Fruit fly (Drosophila melanogaster) whole organism, embryonic: ENCODE data around the gene UQCR-14.

Experiments
- ATbp ChIP-seq: fragments of 200-800 bp; sonication (Bioruptor generic); optimal IDR thresholded peaks from 2 replicates; lab custom pipeline; 2017; ENCODE audit warnings: missing biosample characterization, mild to moderate bottlenecking, missing genetic modification characterization, missing genetic modification reagents
- Asciz ChIP-seq: fragments of 200-800 bp; sonication (Bioruptor generic); optimal IDR thresholded peaks from 2 replicates; lab custom pipeline; 2017; ENCODE audit warnings: missing biosample characterization, mild to moderate bottlenecking, missing genetic modification characterization, missing genetic modification reagents
- Atf6 ChIP-seq: fragments of 200-800 bp; sonication (Bioruptor generic); IDR thresholded peaks from 2 replicates; pipeline ENCODE4 v1.3.6; 2022; ENCODE audit warnings: missing biosample characterization, missing genetic modification characterization
- CG11456 ChIP-seq: fragments of 200-800 bp; sonication (Bioruptor generic); IDR thresholded peaks from 3 replicates; pipeline ENCODE4 v1.3.6; 2022; ENCODE audit warnings: missing biosample characterization, missing genetic modification characterization
- CG12744 ChIP-seq: fragments of 200-800 bp; sonication (Bioruptor generic); optimal IDR thresholded peaks from 2 replicates; lab custom pipeline; 2016; ENCODE audit warnings: missing biosample characterization, missing genetic modification characterization
- CG13296 ChIP-seq: fragments of 200-800 bp; sonication (Bioruptor generic); optimal IDR thresholded peaks from 3 replicates; lab custom pipeline; 2018; ENCODE audit warnings: missing biosample characterization, mild to moderate bottlenecking, missing genetic modification characterization
- CG14014 ChIP-seq: fragments of 200-800 bp; sonication (Bioruptor generic); IDR thresholded peaks from 2 replicates; pipeline ENCODE4 v1.3.6; 2022; ENCODE audit warnings: missing biosample characterization, missing genetic modification characterization
- CG14667 ChIP-seq: fragments of 200-800 bp; sonication (Bioruptor generic); IDR thresholded peaks from 2 replicates; pipeline ENCODE4 v1.3.6; 2022; ENCODE audit warnings: missing biosample characterization, missing genetic modification characterization
- CG14860 ChIP-seq: fragments of 200-800 bp; sonication (Bioruptor generic); IDR thresholded peaks from 3 replicates; pipeline ENCODE4 v1.3.6; 2022; ENCODE audit warnings: missing biosample characterization, missing genetic modification characterization; ENCODE audit not compliant: partially characterized antibody
- CG14965 ChIP-seq: fragments of 200-800 bp; sonication (Bioruptor generic); optimal IDR thresholded peaks from 2 replicates; lab custom pipeline; 2016; ENCODE audit warnings: missing biosample characterization, missing genetic modification characterization, borderline replicate concordance
- CG1529 ChIP-seq: fragments of 200-800 bp; sonication (Bioruptor generic); optimal IDR thresholded peaks from 3 replicates; lab custom pipeline; 2018; ENCODE audit warnings: missing biosample characterization, missing genetic modification characterization
- CG15696 ChIP-seq: fragments of 200-800 bp; sonication (Bioruptor generic); optimal IDR thresholded peaks from 2 replicates; lab custom pipeline; 2019; ENCODE audit warnings: missing biosample characterization, mild to moderate bottlenecking, missing genetic modification characterization, moderate library complexity
- CG16813 ChIP-seq: fragments of 200-800 bp; sonication (Bioruptor generic); IDR thresholded peaks from 3 replicates; pipeline ENCODE4 v1.3.6; 2022; ENCODE audit warnings: missing biosample characterization, missing genetic modification characterization; ENCODE audit not compliant: partially characterized antibody
- CG1832 ChIP-seq: fragments of 200-800 bp; sonication (Bioruptor generic); optimal IDR thresholded peaks from 2 replicates; lab custom pipeline; 2017; ENCODE audit warnings: missing biosample characterization, mild to moderate bottlenecking, missing genetic modification characterization, inconsistent platforms
- CG4854 ChIP-seq: fragments of 200-800 bp; sonication (Bioruptor generic); optimal IDR thresholded peaks from 2 replicates; lab custom pipeline; 2016; ENCODE audit warnings: missing biosample characterization, missing genetic modification characterization, inconsistent platforms
- CG6791 ChIP-seq: fragments of 200-800 bp; sonication (Bioruptor generic); IDR thresholded peaks from 3 replicates; pipeline ENCODE4 v1.3.6; 2022; ENCODE audit warnings: missing biosample characterization, missing genetic modification characterization; ENCODE audit not compliant: partially characterized antibody
- Chrac-16 ChIP-seq: fragments of 200-800 bp; sonication (Bioruptor generic); optimal IDR thresholded peaks from 3 replicates; lab custom pipeline; 2016; ENCODE audit warnings: missing biosample characterization, missing genetic modification characterization
- D ChIP-seq, 2 experiments: fragments of 200-800 bp in 1 of 2; fragments of >200 bp in 1 of 2; sonication (Bioruptor generic) in 1 of 2; optimal IDR thresholded peaks; 2 replicates in 1 of 2; 3 replicates in 1 of 2; lab custom pipeline; 2017; ENCODE audit warnings: mild to moderate bottlenecking in 1 of 2, missing biosample characterization in 1 of 2, missing genetic modification characterization in 1 of 2, missing genetic modification reagents in 1 of 2
- ERR ChIP-seq: fragments of 200-800 bp; sonication (Bioruptor generic); optimal IDR thresholded peaks from 2 replicates; lab custom pipeline; 2016; ENCODE audit warnings: missing biosample characterization, missing genetic modification characterization
- Ets65A ChIP-seq: fragments of 200-800 bp; sonication (Bioruptor generic); peaks from one replicate; lab custom pipeline; 2016; ENCODE audit warnings: missing biosample characterization, missing genetic modification characterization
- Hmr ChIP-seq: fragments of 200-800 bp; sonication (Bioruptor generic); optimal IDR thresholded peaks from 3 replicates; lab custom pipeline; 2017; ENCODE audit warnings: mild to moderate bottlenecking, missing biosample characterization, missing genetic modification reagents, missing genetic modification characterization
- MBD-R2 ChIP-seq: fragments of 200-800 bp; sonication (Bioruptor generic); IDR thresholded peaks from 2 replicates; pipeline ENCODE4 v1.3.6; 2022; ENCODE audit warnings: missing biosample characterization, missing genetic modification characterization
- MTF-1 ChIP-seq: fragments of 200-800 bp; sonication (Bioruptor generic); optimal IDR thresholded peaks from 2 replicates; lab custom pipeline; 2018; ENCODE audit warnings: missing biosample characterization, mild to moderate bottlenecking, missing genetic modification characterization, borderline replicate concordance
- NC2α ChIP-seq: fragments of 200-800 bp; sonication (Bioruptor generic); optimal IDR thresholded peaks from 2 replicates; lab custom pipeline; 2016; ENCODE audit warnings: missing biosample characterization, missing genetic modification characterization
- Trl ChIP-seq, 3 experiments: fragments of >200 bp in 2 of 3; fragments of 200-800 bp in 1 of 3; sonication (Bioruptor generic) in 1 of 3; optimal IDR thresholded peaks; 2 replicates in 1 of 3; 3 replicates in 2 of 3; lab custom pipeline; 2016 to 2017; ENCODE audit warnings: missing biosample characterization in 1 of 3, missing genetic modification characterization in 1 of 3
- Xbp1 ChIP-seq: fragments of 200-800 bp; sonication (Bioruptor generic); optimal IDR thresholded peaks from 3 replicates; lab custom pipeline; 2016; ENCODE audit warnings: missing biosample characterization, mild to moderate bottlenecking, missing genetic modification characterization
- ac ChIP-seq: fragments of 200-800 bp; sonication (Bioruptor generic); optimal IDR thresholded peaks from 3 replicates; lab custom pipeline; 2017; ENCODE audit warnings: missing biosample characterization, mild to moderate bottlenecking, missing genetic modification characterization
- bigmax ChIP-seq: fragments of 200-800 bp; sonication (Bioruptor generic); optimal IDR thresholded peaks from 2 replicates; lab custom pipeline; 2018; ENCODE audit warnings: missing biosample characterization, mild to moderate bottlenecking, missing genetic modification characterization
- bsh ChIP-seq, 2 experiments: fragments of 200-800 bp; sonication (Bioruptor generic); optimal IDR thresholded peaks; 2 replicates each; lab custom pipeline; 2017 to 2018; ENCODE audit warnings: mild to moderate bottlenecking in 2 of 2, missing biosample characterization in 2 of 2, missing genetic modification characterization in 2 of 2, moderate library complexity in 1 of 2
- btn ChIP-seq: fragments of 200-800 bp; sonication (Bioruptor generic); optimal IDR thresholded peaks from 2 replicates; lab custom pipeline; 2016; ENCODE audit warnings: missing biosample characterization, missing genetic modification characterization
- chinmo ChIP-seq: fragments of 200-800 bp; sonication (Bioruptor generic); IDR thresholded peaks from 4 replicates; pipeline ENCODE4 v1.3.6; 2022; ENCODE audit warnings: missing biosample characterization, missing genetic modification characterization; ENCODE audit not compliant: partially characterized antibody
- ci ChIP-seq: fragments of 200-800 bp; sonication (Bioruptor generic); IDR thresholded peaks from 3 replicates; pipeline ENCODE4 v1.3.6; 2022; ENCODE audit warnings: missing biosample characterization, missing genetic modification characterization
- cwo ChIP-seq: fragments of 200-800 bp; sonication (Bioruptor generic); optimal IDR thresholded peaks from 3 replicates; lab custom pipeline; 2017; ENCODE audit warnings: missing biosample characterization, missing genetic modification characterization, mild to moderate bottlenecking, moderate library complexity, missing genetic modification reagents
- dan ChIP-seq: fragments of 200-800 bp; sonication (Bioruptor generic); IDR thresholded peaks from 2 replicates; pipeline ENCODE4 v1.3.6; 2022; ENCODE audit warnings: missing biosample characterization, missing genetic modification characterization
- dati ChIP-seq: fragments of 200-800 bp; sonication (Bioruptor generic); IDR thresholded peaks from 2 replicates; pipeline ENCODE4 v1.3.6; 2022; ENCODE audit warnings: missing biosample characterization, missing genetic modification characterization
- jigr1 ChIP-seq: fragments of 200-800 bp; sonication (Bioruptor generic); IDR thresholded peaks from 3 replicates; pipeline ENCODE4 v1.3.6; 2022; ENCODE audit warnings: missing biosample characterization, missing genetic modification characterization
- kni ChIP-seq: fragments of 200-800 bp; sonication (Bioruptor generic); optimal IDR thresholded peaks from 3 replicates; lab custom pipeline; 2017; ENCODE audit warnings: mild to moderate bottlenecking, missing biosample characterization, missing genetic modification reagents, missing genetic modification characterization
- knrl ChIP-seq: fragments of 200-800 bp; sonication (Bioruptor generic); IDR thresholded peaks from 3 replicates; pipeline ENCODE4 v1.3.6; 2022; ENCODE audit warnings: missing biosample characterization, missing genetic modification characterization; ENCODE audit not compliant: partially characterized antibody
- luna ChIP-seq: fragments of 200-800 bp; sonication (Bioruptor generic); optimal IDR thresholded peaks from 2 replicates; lab custom pipeline; 2016; ENCODE audit warnings: missing biosample characterization, missing genetic modification characterization
- nau ChIP-seq: fragments of 200-800 bp; sonication (Bioruptor generic); optimal IDR thresholded peaks from 3 replicates; lab custom pipeline; 2017; ENCODE audit warnings: missing biosample characterization, mild to moderate bottlenecking, missing genetic modification characterization, missing genetic modification reagents
- nom ChIP-seq: fragments of 200-800 bp; sonication (Bioruptor generic); optimal IDR thresholded peaks from 2 replicates; lab custom pipeline; 2017; ENCODE audit warnings: missing biosample characterization, missing genetic modification characterization, mild to moderate bottlenecking, moderate library complexity, missing genetic modification reagents
- pan ChIP-seq, 4 experiments: fragments of >200 bp in 3 of 4; fragments of 200-800 bp in 1 of 4; sonication (Bioruptor generic) in 1 of 4; optimal IDR thresholded peaks in 3 of 4; IDR thresholded peaks in 1 of 4; 2 replicates each; pipeline versions ENCODE4 v1.3.6 to Lab custom; 2017 to 2022; ENCODE audit warnings: missing biosample characterization in 2 of 4, missing genetic modification characterization in 2 of 4, mixed read lengths in 1 of 4
- peb ChIP-seq: fragments of 200-800 bp; sonication (Bioruptor generic); IDR thresholded peaks from 2 replicates; pipeline ENCODE4 v1.3.6; 2022; ENCODE audit warnings: missing biosample characterization, missing genetic modification characterization
- phol ChIP-seq: fragments of 200-800 bp; sonication (Bioruptor generic); optimal IDR thresholded peaks from 3 replicates; lab custom pipeline; 2018; ENCODE audit warnings: missing biosample characterization, mild to moderate bottlenecking, missing genetic modification characterization, moderate library complexity
- slbo ChIP-seq: fragments of 200-800 bp; sonication (Bioruptor generic); IDR thresholded peaks from 2 replicates; pipeline ENCODE4 v1.3.6; 2022; ENCODE audit warnings: missing biosample characterization, missing genetic modification characterization
- so ChIP-seq: fragments of 200-800 bp; sonication (Bioruptor generic); IDR thresholded peaks from 3 replicates; pipeline ENCODE4 v1.3.6; 2022; ENCODE audit warnings: missing biosample characterization, missing genetic modification characterization
- ttk ChIP-seq: fragments of 200-800 bp; sonication (Bioruptor generic); IDR thresholded peaks from 2 replicates; pipeline ENCODE4 v2.1.2; 2022; ENCODE audit warnings: missing biosample characterization, missing genetic modification characterization
- unpg ChIP-seq: fragments of 200-800 bp; sonication (Bioruptor generic); optimal IDR thresholded peaks from 3 replicates; lab custom pipeline; 2018; ENCODE audit warnings: missing biosample characterization, mild to moderate bottlenecking, missing genetic modification characterization, moderate library complexity

Gene UQCR-14

dm6 chrX:16278783-16279182, 7.3 kb upstream of the UQCR-14 start (continued):
- TF ChIP-seq Xbp1 (GFP tag; lab: Kevin White, UChicago) (peak; percentile 76), ERR (GFP tag; lab: Kevin White, UChicago) (no peak), CG4854 (GFP tag; lab: Kevin White, UChicago) (no peak), CG14965 (GFP tag; lab: Kevin White, UChicago) (no peak), jigr1 (GFP tag; lab: Robert Waterston, UW) (peak; percentile 60; the same call in 2 of the 3 replicates), dan (GFP tag; lab: Robert Waterston, UW) (peak; percentile 63; the same call in 1 of the 2 replicates), dati (GFP tag; lab: Robert Waterston, UW) (peak; percentile 67), btn (GFP tag; lab: Kevin White, UChicago) (no peak), slbo (GFP tag; lab: Robert Waterston, UW) (peak; percentile 72), bigmax (GFP tag; lab: Kevin White, UChicago) (peak; percentile 34), CG12744 (GFP tag; lab: Kevin White, UChicago) (peak; percentile 15), CG6791 (GFP tag; lab: Robert Waterston, UW) (no peak), MBD-R2 (GFP tag; lab: Robert Waterston, UW) (peak; percentile 40; the same call in 1 of the 2 replicates), Hmr (GFP tag; lab: Kevin White, UChicago) (peak; percentile 83), CG1529 (GFP tag; lab: Kevin White, UChicago) (peak; percentile 80), nau (GFP tag; lab: Kevin White, UChicago) (peak; percentile 74), NC2α (GFP tag; lab: Kevin White, UChicago) (peak; percentile 9), Trl (optimal IDR thresholded peaks at IDR 0.05; lab: Kevin White, UChicago) (no peak), Trl (GFP tag; optimal IDR thresholded peaks at IDR 0.05; lab: Kevin White, UChicago) (peak; percentile 47), CG14667 (GFP tag; lab: Robert Waterston, UW) (peak; percentile 65; the same call in 1 of the 2 replicates), phol (peak; percentile 85), unpg (GFP tag; lab: Kevin White, UChicago) (peak; percentile 89), CG14014 (GFP tag; lab: Robert Waterston, UW) (peak; percentile 70), bsh (GFP tag; optimal IDR thresholded peaks at IDR 0.05; lab: Kevin White, UChicago) (peak; percentile 80 to 93), knrl (GFP tag; lab: Robert Waterston, UW) (no peak), chinmo (GFP tag; lab: Robert Waterston, UW) (no peak), peb (GFP tag; lab: Robert Waterston, UW) (peak; percentile 69), MTF-1 (GFP tag; lab: Kevin White, UChicago) (peak; percentile 83), cwo (GFP tag; lab: Kevin White, UChicago) (peak; percentile 76), so (GFP tag; lab: Robert Waterston, UW) (peak; percentile 88), CG1832 (GFP tag; lab: Kevin White, UChicago) (no peak), Asciz (GFP tag; lab: Kevin White, UChicago) (peak; percentile 82), CG13296 (GFP tag; lab: Kevin White, UChicago) (peak; percentile 83), D (optimal IDR thresholded peaks at IDR 0.05; lab: Kevin White, UChicago) (no peak), D (GFP tag; optimal IDR thresholded peaks at IDR 0.05; lab: Kevin White, UChicago) (peak; percentile 87), ci (GFP tag; lab: Robert Waterston, UW) (peak; percentile 95), Ets65A (GFP tag; lab: Kevin White, UChicago) (peak; percentile 85), CG14860 (GFP tag; lab: Robert Waterston, UW) (no peak), nom (peak; percentile 94), CG15696 (tag; lab: Kevin White, UChicago) (peak; percentile 91), kni (GFP tag; lab: Kevin White, UChicago) (peak; percentile 85), pan (optimal IDR thresholded peaks at IDR 0.05; lab: Kevin White, UChicago) (no peak), pan (GFP tag; optimal IDR thresholded peaks at IDR 0.05 in 1 of 2, IDR thresholded peaks at IDR 0.05 in 1 of 2) (peak in 1 of 2 experiments; percentile 86), ttk (peak; percentile 69), ac (GFP tag; lab: Kevin White, UChicago) (peak; percentile 82), CG16813 (GFP tag; lab: Robert Waterston, UW) (no peak), ATbp (GFP tag; lab: Kevin White, UChicago) (peak; percentile 90), Chrac-16 (GFP tag; lab: Kevin White, UChicago) (peak; percentile 42), Atf6 (GFP tag; lab: Robert Waterston, UW) (peak; percentile 64), CG11456 (GFP tag; lab: Robert Waterston, UW) (peak; percentile 80), luna (GFP tag; lab: Kevin White, UChicago) (no peak)
